Fruit fly (Drosophila melanogaster): ENCODE data around the gene CG4953.

DNA sequence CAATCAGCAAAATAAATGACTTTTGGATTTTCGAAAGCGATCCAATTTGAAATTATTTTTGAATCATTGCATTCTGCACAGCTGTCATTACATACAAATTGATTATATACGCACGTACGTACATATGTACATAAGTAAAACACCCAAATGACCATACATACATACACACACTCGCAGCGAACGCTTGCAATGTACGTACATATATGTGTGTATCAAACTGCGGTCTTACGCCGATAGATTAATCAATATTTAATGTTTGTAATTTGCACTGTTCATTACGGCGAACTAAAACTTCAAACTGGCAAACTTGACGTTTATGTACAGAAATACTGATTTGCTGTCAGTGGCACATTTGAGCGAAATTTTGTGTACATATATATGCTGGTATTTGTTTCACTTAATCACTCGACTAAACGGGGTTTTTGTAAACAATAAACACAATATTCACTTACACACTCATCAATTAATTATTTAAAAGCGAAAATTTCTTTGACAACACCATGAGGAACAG is 40.2 kb upstream of the CG4953 start:
- TF ChIP-seq Sin3A (optimal IDR thresholded peaks at IDR 0.05) (no peak), Myc (optimal IDR thresholded peaks at IDR 0.05) (no peak), ttk (optimal IDR thresholded peaks at IDR 0.05) (no peak)

Data from Kc167 (cell line).